Fruit fly (Drosophila melanogaster) whole organism, embryonic: ENCODE data around the gene CG5639.

ENCODE experiments used
- CG10267 ChIP-seq: fragments of 200-800 bp; sonication (Bioruptor generic); optimal IDR thresholded peaks from 2 replicates; lab custom pipeline; 2018; ENCODE audit warnings: missing biosample characterization, mild to moderate bottlenecking, missing genetic modification characterization, moderate library complexity
- CG12391 ChIP-seq: fragments of 200-800 bp; sonication (Bioruptor generic); optimal IDR thresholded peaks from 3 replicates; lab custom pipeline; 2018; ENCODE audit warnings: missing biosample characterization, mild to moderate bottlenecking, missing genetic modification characterization, moderate library complexity
- CG14050 ChIP-seq: fragments of 200-800 bp; sonication (Bioruptor generic); IDR thresholded peaks from 3 replicates; pipeline ENCODE4 v1.3.6; 2022; ENCODE audit warnings: missing biosample characterization, missing genetic modification characterization
- CG14965 ChIP-seq: fragments of 200-800 bp; sonication (Bioruptor generic); optimal IDR thresholded peaks from 2 replicates; lab custom pipeline; 2016; ENCODE audit warnings: missing biosample characterization, missing genetic modification characterization, borderline replicate concordance
- CG15479 ChIP-seq: fragments of 200-800 bp; sonication (Bioruptor generic); optimal IDR thresholded peaks from 3 replicates; lab custom pipeline; 2019; ENCODE audit warnings: missing biosample characterization, mild to moderate bottlenecking, missing genetic modification characterization, moderate library complexity
- CG1647 ChIP-seq: fragments of 200-800 bp; sonication (Bioruptor generic); optimal IDR thresholded peaks from 3 replicates; lab custom pipeline; 2016; ENCODE audit warnings: missing biosample characterization, missing genetic modification characterization
- CG17912 ChIP-seq: fragments of 200-800 bp; sonication (Bioruptor generic); optimal IDR thresholded peaks from 2 replicates; lab custom pipeline; 2018; ENCODE audit warnings: missing biosample characterization, mild to moderate bottlenecking, missing genetic modification characterization
- CG2116 ChIP-seq: fragments of 200-800 bp; sonication (Bioruptor generic); optimal IDR thresholded peaks from 3 replicates; lab custom pipeline; 2018; ENCODE audit warnings: missing biosample characterization, mild to moderate bottlenecking, missing genetic modification characterization
- CG2712 ChIP-seq: fragments of 200-800 bp; optimal IDR thresholded peaks from 3 replicates; lab custom pipeline; 2019; ENCODE audit warnings: missing biosample characterization, mild to moderate bottlenecking, missing genetic modification characterization, moderate library complexity
- CG2889 ChIP-seq: fragments of 200-800 bp; sonication (Bioruptor generic); IDR thresholded peaks from 3 replicates; pipeline ENCODE4 v1.3.6; 2022; ENCODE audit warnings: missing biosample characterization, missing genetic modification characterization
- CG33557 ChIP-seq: fragments of 200-800 bp; sonication (Bioruptor generic); optimal IDR thresholded peaks from 2 replicates; lab custom pipeline; 2019; ENCODE audit warnings: missing biosample characterization, mild to moderate bottlenecking, missing genetic modification characterization, moderate library complexity
- CG3838 ChIP-seq: fragments of 200-800 bp; sonication (Bioruptor generic); optimal IDR thresholded peaks from 3 replicates; lab custom pipeline; 2016; ENCODE audit warnings: missing biosample characterization, missing genetic modification characterization
- CG4424 ChIP-seq: fragments of 200-800 bp; sonication (Bioruptor generic); optimal IDR thresholded peaks from 3 replicates; lab custom pipeline; 2016; ENCODE audit warnings: missing biosample characterization, missing genetic modification characterization
- CG8359 ChIP-seq: fragments of 200-800 bp; sonication (Bioruptor generic); optimal IDR thresholded peaks from 2 replicates; lab custom pipeline; 2017; ENCODE audit warnings: missing biosample characterization, mild to moderate bottlenecking, missing genetic modification characterization, borderline replicate concordance
- CTCF ChIP-seq: fragments of 200-800 bp; sonication (Bioruptor generic); optimal IDR thresholded peaks from 2 replicates; lab custom pipeline; 2017; ENCODE audit warnings: missing biosample characterization, mild to moderate bottlenecking, missing genetic modification characterization, moderate library complexity
- CkIIα-i1 ChIP-seq: fragments of 200-800 bp; sonication (Bioruptor generic); IDR thresholded peaks from 2 replicates; pipeline ENCODE4 v1.3.6; 2022; ENCODE audit warnings: missing biosample characterization, missing genetic modification characterization
- D ChIP-seq, 2 experiments: fragments of 200-800 bp in 1 of 2; fragments of >200 bp in 1 of 2; sonication (Bioruptor generic) in 1 of 2; optimal IDR thresholded peaks; 2 replicates in 1 of 2; 3 replicates in 1 of 2; lab custom pipeline; 2017; ENCODE audit warnings: mild to moderate bottlenecking in 1 of 2, missing biosample characterization in 1 of 2, missing genetic modification characterization in 1 of 2, missing genetic modification reagents in 1 of 2
- HLHmδ ChIP-seq: fragments of 200-800 bp; sonication (Bioruptor generic); optimal IDR thresholded peaks from 2 replicates; lab custom pipeline; 2018; ENCODE audit warnings: missing biosample characterization, mild to moderate bottlenecking, missing genetic modification characterization, moderate library complexity
- HmgD ChIP-seq: fragments of 200-800 bp; sonication (Bioruptor generic); optimal IDR thresholded peaks from 3 replicates; lab custom pipeline; 2016; ENCODE audit warnings: missing biosample characterization, missing genetic modification characterization
- Lhr ChIP-seq: fragments of 200-800 bp; sonication (Bioruptor generic); optimal IDR thresholded peaks from 3 replicates; lab custom pipeline; 2017; ENCODE audit warnings: mild to moderate bottlenecking, missing biosample characterization, missing genetic modification reagents, missing genetic modification characterization
- MBD-R2 ChIP-seq: fragments of 200-800 bp; sonication (Bioruptor generic); IDR thresholded peaks from 2 replicates; pipeline ENCODE4 v1.3.6; 2022; ENCODE audit warnings: missing biosample characterization, missing genetic modification characterization
- NC2β ChIP-seq: fragments of 200-800 bp; sonication (Bioruptor generic); optimal IDR thresholded peaks from 2 replicates; lab custom pipeline; 2016; ENCODE audit warnings: missing biosample characterization, missing genetic modification characterization
- Nf-YA ChIP-seq: fragments of 200-800 bp; sonication (Bioruptor generic); IDR thresholded peaks from 2 replicates; pipeline ENCODE4 v1.3.6; 2022; ENCODE audit warnings: missing biosample characterization, missing genetic modification characterization
- Oaz ChIP-seq: fragments of 200-800 bp; sonication (Bioruptor generic); IDR thresholded peaks from 2 replicates; pipeline ENCODE4 v1.3.6; 2022; ENCODE audit warnings: missing biosample characterization, missing genetic modification characterization
- Opbp ChIP-seq: fragments of 200-800 bp; sonication (Bioruptor generic); IDR thresholded peaks from 3 replicates; pipeline ENCODE4 v1.3.6; 2022; ENCODE audit warnings: missing biosample characterization, missing genetic modification characterization; ENCODE audit not compliant: partially characterized antibody
- Pdp1 ChIP-seq, 2 experiments: fragments of 200-800 bp; sonication (Bioruptor generic); optimal IDR thresholded peaks; 3 replicates each; lab custom pipeline; 2016; ENCODE audit warnings: missing biosample characterization in 2 of 2, missing genetic modification characterization in 2 of 2, mild to moderate bottlenecking in 1 of 2, moderate library complexity in 1 of 2
- Scr ChIP-seq: fragments of 200-800 bp; sonication (Bioruptor generic); IDR thresholded peaks from 2 replicates; pipeline ENCODE4 v1.3.6; 2022; ENCODE audit warnings: missing biosample characterization, missing genetic modification characterization; ENCODE audit not compliant: partially characterized antibody
- Sox100B ChIP-seq: fragments of 200-800 bp; sonication (Bioruptor generic); optimal IDR thresholded peaks from 3 replicates; lab custom pipeline; 2018; ENCODE audit warnings: missing biosample characterization, mild to moderate bottlenecking, missing genetic modification characterization
- YL-1 ChIP-seq: fragments of 200-800 bp; sonication (Bioruptor generic); optimal IDR thresholded peaks from 3 replicates; lab custom pipeline; 2017; ENCODE audit warnings: missing biosample characterization, mild to moderate bottlenecking, missing genetic modification characterization
- bsh ChIP-seq, 2 experiments: fragments of 200-800 bp; sonication (Bioruptor generic); optimal IDR thresholded peaks; 2 replicates each; lab custom pipeline; 2017 to 2018; ENCODE audit warnings: mild to moderate bottlenecking in 2 of 2, missing biosample characterization in 2 of 2, missing genetic modification characterization in 2 of 2, moderate library complexity in 1 of 2
- cad ChIP-seq: fragments of >200 bp; optimal IDR thresholded peaks from 2 replicates; lab custom pipeline; 2017; ENCODE audit warnings: missing biosample characterization, missing genetic modification characterization
- cg ChIP-seq: fragments of 200-800 bp; sonication (Bioruptor generic); optimal IDR thresholded peaks from 3 replicates; lab custom pipeline; 2019; ENCODE audit warnings: missing biosample characterization, mild to moderate bottlenecking, missing genetic modification characterization, moderate library complexity
- chinmo ChIP-seq: fragments of 200-800 bp; sonication (Bioruptor generic); IDR thresholded peaks from 4 replicates; pipeline ENCODE4 v1.3.6; 2022; ENCODE audit warnings: missing biosample characterization, missing genetic modification characterization; ENCODE audit not compliant: partially characterized antibody
- crc ChIP-seq: fragments of 200-800 bp; sonication (Bioruptor generic); optimal IDR thresholded peaks from 2 replicates; lab custom pipeline; 2016; ENCODE audit warnings: missing biosample characterization, missing genetic modification characterization
- fd96Cb ChIP-seq: fragments of 200-800 bp; sonication (Bioruptor generic); optimal IDR thresholded peaks from 2 replicates; lab custom pipeline; 2018; ENCODE audit warnings: missing biosample characterization, mild to moderate bottlenecking, missing genetic modification characterization, moderate library complexity
- hbn ChIP-seq: fragments of 200-800 bp; sonication (Bioruptor generic); IDR thresholded peaks from 2 replicates; pipeline ENCODE4 v1.3.6; 2022; ENCODE audit warnings: missing biosample characterization, missing genetic modification characterization; ENCODE audit not compliant: partially characterized antibody
- ind ChIP-seq: fragments of 200-800 bp; sonication (Bioruptor generic); optimal IDR thresholded peaks from 3 replicates; lab custom pipeline; 2016; ENCODE audit warnings: missing biosample characterization, missing genetic modification characterization
- kay ChIP-seq: fragments of 200-800 bp; sonication (Bioruptor generic); optimal IDR thresholded peaks from 2 replicates; lab custom pipeline; 2016; ENCODE audit warnings: missing biosample characterization, missing genetic modification characterization
- luna ChIP-seq: fragments of 200-800 bp; sonication (Bioruptor generic); optimal IDR thresholded peaks from 2 replicates; lab custom pipeline; 2016; ENCODE audit warnings: missing biosample characterization, missing genetic modification characterization
- maf-S ChIP-seq: fragments of 200-800 bp; sonication (Bioruptor generic); optimal IDR thresholded peaks from 2 replicates; lab custom pipeline; 2016; ENCODE audit warnings: missing biosample characterization, missing genetic modification characterization
- nmo ChIP-seq: fragments of 200-800 bp; sonication (Bioruptor generic); optimal IDR thresholded peaks from 2 replicates; lab custom pipeline; 2018; ENCODE audit warnings: missing biosample characterization, mild to moderate bottlenecking, missing genetic modification characterization, moderate library complexity
- nom ChIP-seq: fragments of 200-800 bp; sonication (Bioruptor generic); optimal IDR thresholded peaks from 2 replicates; lab custom pipeline; 2017; ENCODE audit warnings: missing biosample characterization, missing genetic modification characterization, mild to moderate bottlenecking, moderate library complexity, missing genetic modification reagents
- pita ChIP-seq: fragments of 200-800 bp; sonication (Bioruptor generic); optimal IDR thresholded peaks from 2 replicates; lab custom pipeline; 2017; ENCODE audit warnings: missing biosample characterization, mild to moderate bottlenecking, missing genetic modification characterization
- sens ChIP-seq: fragments of 200-800 bp; sonication (Bioruptor generic); peaks from one replicate; lab custom pipeline; 2016; ENCODE audit warnings: missing biosample characterization, missing genetic modification characterization
- shn ChIP-seq: fragments of 200-800 bp; sonication (Bioruptor generic); optimal IDR thresholded peaks from 3 replicates; lab custom pipeline; 2016; ENCODE audit warnings: missing biosample characterization, missing genetic modification characterization
- sug ChIP-seq: fragments of 200-800 bp; optimal IDR thresholded peaks from 2 replicates; lab custom pipeline; 2019; ENCODE audit warnings: missing biosample characterization, mild to moderate bottlenecking, missing genetic modification characterization, moderate library complexity
- tio ChIP-seq: fragments of 200-800 bp; sonication (Bioruptor generic); optimal IDR thresholded peaks from 2 replicates; lab custom pipeline; 2017; ENCODE audit warnings: missing biosample characterization, missing genetic modification characterization, inconsistent platforms
- vfl ChIP-seq: fragments of 200-800 bp; sonication (Bioruptor generic); optimal IDR thresholded peaks from 2 replicates; lab custom pipeline; 2016; ENCODE audit warnings: missing biosample characterization, missing genetic modification characterization
- vvl ChIP-seq: fragments of 200-800 bp; sonication (Bioruptor generic); IDR thresholded peaks from 2 replicates; pipeline ENCODE4 v1.3.6; 2022; ENCODE audit warnings: missing biosample characterization, missing genetic modification characterization

Gene CG5639

dm6 chr3R:27558660-27559319, 37.1 kb downstream of the CG5639 start, which contains the start of gene Klp98A:
Gene Klp98A, minus strand, starts transcription at chr3R:27559145.
- peak; percentile 54 for TF ChIP-seq MBD-R2 (GFP tag; lab: Robert Waterston, UW)
- TF ChIP-seq HmgD (GFP tag; lab: Kevin White, UChicago), result peak; percentile 55
- no peak for TF ChIP-seq shn (GFP tag; lab: Kevin White, UChicago)
- TF ChIP-seq CG2116 (GFP tag; lab: Kevin White, UChicago), result peak; percentile 39
- peak; percentile 9 for TF ChIP-seq CG12391 (tag; lab: Kevin White, UChicago)
- peak; percentile 82 for TF ChIP-seq Lhr (GFP tag; lab: Kevin White, UChicago)
- no peak for TF ChIP-seq vfl (GFP tag; lab: Kevin White, UChicago)
- 0 out of 4 replicates have a peak, but pooled peaks have one; percentile 63 for TF ChIP-seq chinmo (GFP tag; lab: Robert Waterston, UW)
- no peak for TF ChIP-seq ind
- no peak for TF ChIP-seq CG14050
- no peak for TF ChIP-seq Scr (GFP tag; lab: Robert Waterston, UW)
- no peak for TF ChIP-seq luna (GFP tag; lab: Kevin White, UChicago)
- peak; percentile 1 for TF ChIP-seq maf-S (GFP tag; lab: Kevin White, UChicago)
- no peak for TF ChIP-seq Oaz
- peak; percentile 36 for TF ChIP-seq nom (GFP tag; lab: Kevin White, UChicago)
- TF ChIP-seq CG3838 (GFP tag; lab: Kevin White, UChicago), result peak; percentile 43
- no peak for TF ChIP-seq Nf-YA (GFP tag; lab: Robert Waterston, UW)
- peak; percentile 17 for TF ChIP-seq CG15479
- peak; percentile 9 for TF ChIP-seq CG8359 (GFP tag; lab: Kevin White, UChicago)
- peak; percentile 13 for TF ChIP-seq CG4424 (GFP tag; lab: Kevin White, UChicago)
- no peak for TF ChIP-seq CG33557 (GFP tag; lab: Kevin White, UChicago)
- peak; percentile 55 for TF ChIP-seq YL-1
- no peak for TF ChIP-seq crc (GFP tag; lab: Kevin White, UChicago)
- peak; percentile 82 for TF ChIP-seq sens (GFP tag; lab: Kevin White, UChicago)
- TF ChIP-seq tio (GFP tag; lab: Kevin White, UChicago), result no peak
- TF ChIP-seq CG2712 (tag; lab: Kevin White, UChicago), result peak; percentile 50
- peak; percentile 60; the same call in 1 of the 3 replicates for TF ChIP-seq Opbp
- no peak for TF ChIP-seq cad (GFP tag; lab: Kevin White, UChicago)
- no peak for TF ChIP-seq D (optimal IDR thresholded peaks at IDR 0.05; lab: Kevin White, UChicago)
- no peak for TF ChIP-seq D (GFP tag; optimal IDR thresholded peaks at IDR 0.05; lab: Kevin White, UChicago)
- TF ChIP-seq CTCF (GFP tag; lab: Kevin White, UChicago), result peak; percentile 69
- peak; percentile 22 for TF ChIP-seq sug (tag; lab: Kevin White, UChicago)
- no peak for TF ChIP-seq kay (GFP tag; lab: Kevin White, UChicago)
- TF ChIP-seq CG17912 (GFP tag; lab: Kevin White, UChicago), result peak; percentile 14
- no peak for TF ChIP-seq cg (GFP tag; lab: Kevin White, UChicago)
- no peak for TF ChIP-seq CG1647 (GFP tag; lab: Kevin White, UChicago)
- peak; percentile 47 for TF ChIP-seq nmo (GFP tag; lab: Kevin White, UChicago)
- no peak for TF ChIP-seq Sox100B (GFP tag; lab: Kevin White, UChicago)
- peak; percentile 71 for TF ChIP-seq HLHmδ (GFP tag; lab: Kevin White, UChicago)
- no peak for TF ChIP-seq CG14965 (GFP tag; lab: Kevin White, UChicago)
- TF ChIP-seq CG10267, result peak; percentile 67
- TF ChIP-seq CG2889, result no peak
- peak in 1 of 2 experiments; percentile 15 for TF ChIP-seq bsh (GFP tag; optimal IDR thresholded peaks at IDR 0.05; lab: Kevin White, UChicago)
- no peak for TF ChIP-seq hbn (GFP tag; lab: Robert Waterston, UW)
- peak; percentile 30 for TF ChIP-seq NC2β (GFP tag; lab: Kevin White, UChicago)
- TF ChIP-seq vvl (GFP tag; lab: Robert Waterston, UW), result peak; percentile 17; the same call in 1 of the 2 replicates
- no peak for TF ChIP-seq CkIIα-i1 (GFP tag; lab: Robert Waterston, UW)
- peak in 1 of 2 experiments; percentile 67 for TF ChIP-seq Pdp1 (GFP tag; optimal IDR thresholded peaks at IDR 0.05; lab: Kevin White, UChicago)
- TF ChIP-seq pita, result peak; percentile 84
- TF ChIP-seq fd96Cb (tag; lab: Kevin White, UChicago), result no peak
